1 fruit fly cellular context compared by ENCODE assay signal in the genomic region with DNA sequence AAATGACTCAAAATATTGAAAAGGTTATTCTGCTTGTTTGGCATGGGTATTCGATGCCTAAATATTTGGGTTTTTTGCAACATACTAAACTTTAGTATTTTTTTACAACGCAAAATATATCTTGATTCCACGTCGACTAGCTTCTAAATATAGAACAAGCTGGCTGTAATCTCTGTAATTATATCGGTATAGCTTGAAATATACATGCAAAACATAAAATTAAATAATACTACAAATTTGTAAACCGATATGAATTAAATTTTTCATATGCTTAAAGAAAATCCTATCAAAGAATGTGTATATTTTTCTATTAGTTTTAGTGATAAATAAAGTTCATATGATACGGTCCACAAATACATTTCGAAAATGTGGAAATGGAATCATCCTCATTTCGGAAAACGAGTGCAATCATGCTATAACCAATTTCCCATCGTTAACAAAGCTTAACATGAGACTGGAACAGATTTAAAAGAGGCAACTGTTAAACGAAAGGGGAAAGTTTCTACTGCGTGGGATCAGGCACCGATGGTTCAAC.
TF ChIP-seq lines count a peak whose summit lies in the region.

Gene pho, minus strand, starts transcription at position 38 of the 535 bp plus-strand sequence.

TF ChIP-seq in whole organism, embryonic, 481 proteins besides CTCF, POLR2A, EP300 and RAD21 (continued from another document):
- TF ChIP-seq CG30403 (GFP tag; optimal IDR thresholded peaks at IDR 0.05; lab: Kevin White, UChicago) (peak; percentile 25), Chrac-16 (GFP tag; optimal IDR thresholded peaks at IDR 0.05; lab: Kevin White, UChicago) (peak; percentile 5), ham (GFP tag; IDR thresholded peaks at IDR 0.05; lab: Robert Waterston, UW) (no peak), CG17802 (tag; optimal IDR thresholded peaks at IDR 0.05; lab: Kevin White, UChicago) (peak; percentile 96), lilli (GFP tag; optimal IDR thresholded peaks at IDR 0.05; lab: Kevin White, UChicago) (no peak), CG15073 (GFP tag; optimal IDR thresholded peaks at IDR 0.05; lab: Kevin White, UChicago) (no peak), CG12744 (GFP tag; optimal IDR thresholded peaks at IDR 0.05; lab: Kevin White, UChicago) (no peak), prd (optimal IDR thresholded peaks at IDR 0.05; lab: Kevin White, UChicago) (no peak), prd (GFP tag; IDR thresholded peaks at IDR 0.05; lab: Robert Waterston, UW) (no peak), CG12391 (tag; optimal IDR thresholded peaks at IDR 0.05; lab: Kevin White, UChicago) (no peak), pzg (GFP tag; optimal IDR thresholded peaks at IDR 0.05; lab: Kevin White, UChicago) (peak; percentile 35), sens (GFP tag; lab: Kevin White, UChicago) (peak; percentile 81), CG9609 (GFP tag; optimal IDR thresholded peaks at IDR 0.05; lab: Kevin White, UChicago) (no peak), aop (GFP tag; IDR thresholded peaks at IDR 0.05; lab: Robert Waterston, UW) (no peak), CG8089 (GFP tag; optimal IDR thresholded peaks at IDR 0.05; lab: Kevin White, UChicago) (peak; percentile 55), D19A (tag; optimal IDR thresholded peaks at IDR 0.05; lab: Kevin White, UChicago) (peak; percentile 45), CG11723 (GFP tag; optimal IDR thresholded peaks at IDR 0.05; lab: Kevin White, UChicago) (peak; percentile 97), CG30020 (tag; optimal IDR thresholded peaks at IDR 0.05; lab: Kevin White, UChicago) (peak; percentile 99), da (GFP tag; optimal IDR thresholded peaks at IDR 0.05; lab: Kevin White, UChicago) (no peak), CG4617 (GFP tag; optimal IDR thresholded peaks at IDR 0.05; lab: Kevin White, UChicago; ENCODE audit: borderline replicate concordance) (peak; percentile 35), CG10267 (tag; optimal IDR thresholded peaks at IDR 0.05; lab: Kevin White, UChicago) (peak; percentile 14), dpn (GFP tag; optimal IDR thresholded peaks at IDR 0.05; lab: Kevin White, UChicago) (peak; percentile 6 to 14), CG4820 (GFP tag; optimal IDR thresholded peaks at IDR 0.05; lab: Kevin White, UChicago) (peak; percentile 38), Elba2 (GFP tag; optimal IDR thresholded peaks at IDR 0.05; lab: Kevin White, UChicago) (no peak), CG1602 (GFP tag; optimal IDR thresholded peaks at IDR 0.05; lab: Kevin White, UChicago) (peak; percentile 12), Mad (GFP tag; optimal IDR thresholded peaks at IDR 0.05; lab: Kevin White, UChicago) (peak; percentile 3), CG16863 (GFP tag; optimal IDR thresholded peaks at IDR 0.05; lab: Kevin White, UChicago) (peak; percentile 10), CrebB (tag; optimal IDR thresholded peaks at IDR 0.05; lab: Kevin White, UChicago) (no peak), nerfin-1 (tag; optimal IDR thresholded peaks at IDR 0.05; lab: Kevin White, UChicago) (no peak), CG18764 (GFP tag; optimal IDR thresholded peaks at IDR 0.05; lab: Kevin White, UChicago) (no peak), CG9876 (GFP tag; optimal IDR thresholded peaks at IDR 0.05; lab: Kevin White, UChicago) (peak; percentile 19), pfk (GFP tag; optimal IDR thresholded peaks at IDR 0.05; lab: Kevin White, UChicago) (peak; percentile 80), CG6689 (GFP tag; IDR thresholded peaks at IDR 0.05; lab: Robert Waterston, UW) (no peak), Dfd (GFP tag; optimal IDR thresholded peaks at IDR 0.05; lab: Kevin White, UChicago) (peak in 1 of 2 experiments; percentile 85), CG4424 (GFP tag; optimal IDR thresholded peaks at IDR 0.05; lab: Kevin White, UChicago) (peak; percentile 26), Hmx (GFP tag; optimal IDR thresholded peaks at IDR 0.05; lab: Kevin White, UChicago) (no peak), Sox100B (GFP tag; optimal IDR thresholded peaks at IDR 0.05; lab: Kevin White, UChicago) (peak; percentile 37)
TF ChIP-seq in whole organism, embryonic: peak in this region for 61.
